Fruit fly (Drosophila melanogaster): ENCODE measurements around the gene Marf.

- TF ChIP-seq insv (optimal IDR thresholded peaks at IDR 0.05) (no peak), psq (optimal IDR thresholded peaks at IDR 0.05) (no peak), Myc (optimal IDR thresholded peaks at IDR 0.05) (no peak)
Measured at dm6 chrX:6344538-6345074, 21.1 kb upstream of the Marf start.

All from Kc167 (cell line).